Worm (Caenorhabditis elegans): ENCODE measurements around the gene daf-15.

DNA sequence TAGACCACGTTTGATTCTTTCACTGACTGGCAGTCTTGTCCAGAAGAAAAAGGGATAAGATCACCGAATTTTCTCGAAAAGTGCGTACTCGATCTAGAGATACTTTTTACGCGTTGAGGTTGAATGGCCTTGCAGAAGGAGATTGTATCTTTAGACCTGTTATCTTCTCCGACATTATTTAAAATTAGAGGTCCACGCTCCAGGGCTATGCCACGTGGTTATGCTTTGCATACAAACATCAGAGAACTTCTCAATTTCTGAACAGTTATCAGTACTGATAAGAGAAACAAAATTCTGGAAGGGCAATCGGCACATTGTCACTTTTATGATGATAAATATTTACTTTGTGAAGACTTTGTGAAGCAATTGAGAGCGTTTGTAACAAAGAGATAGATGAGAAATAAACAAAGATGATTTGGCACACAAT lies 56.1 kb downstream of the daf-15 start:
- no peak for TF ChIP-seq ceh-24 (tag; optimal IDR thresholded peaks at IDR 0.05)
- no peak for TF ChIP-seq hlh-6 (tag; optimal IDR thresholded peaks at IDR 0.05)
- no peak for TF ChIP-seq ceh-19 (GFP tag; optimal IDR thresholded peaks at IDR 0.05)
- no peak for TF ChIP-seq hlh-15 (tag; optimal IDR thresholded peaks at IDR 0.05)
- no peak for TF ChIP-seq pqm-1 (tag; optimal IDR thresholded peaks at IDR 0.05)
- TF ChIP-seq pax-1 (tag; optimal IDR thresholded peaks at IDR 0.05) = no peak
